Worm (Caenorhabditis elegans): Measurements from ENCODE around the gene T24C12.3.

ce11 chrX:2177731-2178326 lies 25.9 kb downstream of the T24C12.3 start:
- TF ChIP-seq ceh-43 (GFP tag; optimal IDR thresholded peaks at IDR 0.05) (no peak), unc-39 (tag; optimal IDR thresholded peaks at IDR 0.05) (no peak), elt-3 (tag; optimal IDR thresholded peaks at IDR 0.05) (no peak), unc-62 (GFP tag; optimal IDR thresholded peaks at IDR 0.05) (no peak), pha-4 (tag; optimal IDR thresholded peaks at IDR 0.05) (no peak), sptf-1 (tag; optimal IDR thresholded peaks at IDR 0.05) (no peak), mep-1 (tag; optimal IDR thresholded peaks at IDR 0.05) (no peak), lsy-2 (tag; optimal IDR thresholded peaks at IDR 0.05) (no peak), snpc-4 (tag; optimal IDR thresholded peaks at IDR 0.05) (no peak), ztf-11 (tag; optimal IDR thresholded peaks at IDR 0.05) (no peak), elt-1 (tag; optimal IDR thresholded peaks at IDR 0.05; ENCODE audit: borderline replicate concordance, insufficient read depth) (no peak), sem-2 (GFP tag; optimal IDR thresholded peaks at IDR 0.05) (no peak), flh-1 (GFP tag; optimal IDR thresholded peaks at IDR 0.05) (no peak)

Measured in whole organism, mixed stage, embryonic.